Fruit fly (Drosophila melanogaster) whole organism, embryonic: Measurements from ENCODE around the gene CHES-1-like.

Source experiments
- Atf-2 ChIP-seq: fragments of 200-800 bp; sonication (Bioruptor generic); optimal IDR thresholded peaks from 2 replicates; lab custom pipeline; 2016; ENCODE audit warnings: missing biosample characterization, missing genetic modification characterization
- BEAF-32 ChIP-seq: fragments of 200-800 bp; sonication (Bioruptor generic); optimal IDR thresholded peaks from 3 replicates; lab custom pipeline; 2017; ENCODE audit warnings: missing biosample characterization, missing genetic modification characterization, mild to moderate bottlenecking, moderate library complexity, missing genetic modification reagents
- CG11560 ChIP-seq: fragments of 200-800 bp; sonication (Bioruptor generic); IDR thresholded peaks from 3 replicates; pipeline ENCODE4 v1.3.6; 2022; ENCODE audit warnings: missing biosample characterization, missing genetic modification characterization
- CG11723 ChIP-seq: fragments of 200-800 bp; sonication (Bioruptor generic); optimal IDR thresholded peaks from 2 replicates; lab custom pipeline; 2017; ENCODE audit warnings: missing biosample characterization, mild to moderate bottlenecking, missing genetic modification characterization
- CG12219 ChIP-seq: fragments of 200-800 bp; sonication (Bioruptor generic); optimal IDR thresholded peaks from 3 replicates; lab custom pipeline; 2018; ENCODE audit warnings: missing biosample characterization, mild to moderate bottlenecking, missing genetic modification characterization
- CG12299 ChIP-seq: fragments of 200-800 bp; sonication (Bioruptor generic); optimal IDR thresholded peaks from 2 replicates; lab custom pipeline; 2018; ENCODE audit warnings: missing biosample characterization, mild to moderate bottlenecking, missing genetic modification characterization
- CG12769 ChIP-seq: fragments of 200-800 bp; sonication (Bioruptor generic); optimal IDR thresholded peaks from 2 replicates; lab custom pipeline; 2019; ENCODE audit warnings: missing biosample characterization, mild to moderate bottlenecking, missing genetic modification characterization, moderate library complexity
- CG1602 ChIP-seq: fragments of 200-800 bp; sonication (Bioruptor generic); optimal IDR thresholded peaks from 3 replicates; lab custom pipeline; 2016; ENCODE audit warnings: missing biosample characterization, missing genetic modification characterization
- CG16779 ChIP-seq: fragments of 200-800 bp; sonication (Bioruptor generic); IDR thresholded peaks from 2 replicates; pipeline ENCODE4 v1.3.6; 2022; ENCODE audit warnings: missing biosample characterization, missing genetic modification characterization
- CG16813 ChIP-seq: fragments of 200-800 bp; sonication (Bioruptor generic); IDR thresholded peaks from 3 replicates; pipeline ENCODE4 v1.3.6; 2022; ENCODE audit warnings: missing biosample characterization, missing genetic modification characterization; ENCODE audit not compliant: partially characterized antibody
- CG18011 ChIP-seq: fragments of 200-800 bp; sonication (Bioruptor generic); optimal IDR thresholded peaks from 2 replicates; lab custom pipeline; 2017; ENCODE audit warnings: missing biosample characterization, missing genetic modification characterization, mild to moderate bottlenecking, moderate library complexity, missing genotype
- CG18764 ChIP-seq: fragments of 200-800 bp; sonication (Bioruptor generic); optimal IDR thresholded peaks from 3 replicates; lab custom pipeline; 2016; ENCODE audit warnings: missing biosample characterization, missing genetic modification characterization
- CG2129 ChIP-seq: fragments of 200-800 bp; sonication (Bioruptor generic); IDR thresholded peaks from 2 replicates; pipeline ENCODE4 v1.3.6; 2022; ENCODE audit warnings: missing biosample characterization, missing genetic modification characterization; ENCODE audit not compliant: partially characterized antibody
- CG2199 ChIP-seq: fragments of 200-800 bp; sonication (Bioruptor generic); IDR thresholded peaks from 3 replicates; pipeline ENCODE4 v1.3.6; 2022; ENCODE audit warnings: missing biosample characterization, missing genetic modification characterization
- CG31388 ChIP-seq: fragments of 200-800 bp; sonication (Bioruptor generic); optimal IDR thresholded peaks from 2 replicates; lab custom pipeline; 2016; ENCODE audit warnings: missing biosample characterization, missing genetic modification characterization
- CG4328 ChIP-seq: fragments of 200-800 bp; sonication (Bioruptor generic); optimal IDR thresholded peaks from 3 replicates; lab custom pipeline; 2017; ENCODE audit warnings: missing biosample characterization, missing genetic modification reagents, missing genetic modification characterization
- CG5180 ChIP-seq: fragments of 200-800 bp; sonication (Bioruptor generic); optimal IDR thresholded peaks from 3 replicates; lab custom pipeline; 2017; ENCODE audit warnings: missing biosample characterization, missing genetic modification characterization, mild to moderate bottlenecking, moderate library complexity, missing genetic modification reagents
- CG7271 ChIP-seq: fragments of 200-800 bp; sonication (Bioruptor generic); optimal IDR thresholded peaks from 2 replicates; lab custom pipeline; 2018; ENCODE audit warnings: missing biosample characterization, mild to moderate bottlenecking, missing genetic modification characterization, moderate library complexity
- CG7928 ChIP-seq: fragments of 200-800 bp; sonication (Bioruptor generic); optimal IDR thresholded peaks from 2 replicates; lab custom pipeline; 2017; ENCODE audit warnings: missing biosample characterization, mild to moderate bottlenecking, missing genetic modification characterization
- CG8359 ChIP-seq: fragments of 200-800 bp; sonication (Bioruptor generic); optimal IDR thresholded peaks from 2 replicates; lab custom pipeline; 2017; ENCODE audit warnings: missing biosample characterization, mild to moderate bottlenecking, missing genetic modification characterization, borderline replicate concordance
- CG8478 ChIP-seq: fragments of >200 bp; optimal IDR thresholded peaks from 2 replicates; lab custom pipeline; 2018
- CTCF ChIP-seq: fragments of 200-800 bp; sonication (Bioruptor generic); optimal IDR thresholded peaks from 2 replicates; lab custom pipeline; 2017; ENCODE audit warnings: missing biosample characterization, mild to moderate bottlenecking, missing genetic modification characterization, moderate library complexity
- CkIIα-i1 ChIP-seq: fragments of 200-800 bp; sonication (Bioruptor generic); IDR thresholded peaks from 2 replicates; pipeline ENCODE4 v1.3.6; 2022; ENCODE audit warnings: missing biosample characterization, missing genetic modification characterization
- D ChIP-seq, 2 experiments: fragments of 200-800 bp in 1 of 2; fragments of >200 bp in 1 of 2; sonication (Bioruptor generic) in 1 of 2; optimal IDR thresholded peaks; 2 replicates in 1 of 2; 3 replicates in 1 of 2; lab custom pipeline; 2017; ENCODE audit warnings: mild to moderate bottlenecking in 1 of 2, missing biosample characterization in 1 of 2, missing genetic modification characterization in 1 of 2, missing genetic modification reagents in 1 of 2
- Doc3 ChIP-seq: fragments of 200-800 bp; sonication (Bioruptor generic); IDR thresholded peaks from 3 replicates; pipeline ENCODE4 v1.3.6; 2022; ENCODE audit warnings: missing biosample characterization, missing genetic modification characterization; ENCODE audit not compliant: partially characterized antibody
- Elba2 ChIP-seq: fragments of 200-800 bp; sonication (Bioruptor generic); optimal IDR thresholded peaks from 3 replicates; lab custom pipeline; 2016; ENCODE audit warnings: missing biosample characterization, missing genetic modification characterization
- Gsc ChIP-seq: fragments of 200-800 bp; sonication (Bioruptor generic); IDR thresholded peaks from 2 replicates; pipeline ENCODE4 v1.3.6; 2022; ENCODE audit warnings: missing biosample characterization, missing genetic modification characterization
- H15 ChIP-seq: fragments of 200-800 bp; sonication (Bioruptor generic); IDR thresholded peaks from 3 replicates; pipeline ENCODE4 v1.3.6; 2022; ENCODE audit warnings: missing biosample characterization, missing genetic modification characterization
- HLH3B ChIP-seq: fragments of 200-800 bp; sonication (Bioruptor generic); IDR thresholded peaks from 2 replicates; pipeline ENCODE4 v1.3.6; 2022; ENCODE audit warnings: missing biosample characterization, missing genetic modification characterization
- NC2β ChIP-seq: fragments of 200-800 bp; sonication (Bioruptor generic); optimal IDR thresholded peaks from 2 replicates; lab custom pipeline; 2016; ENCODE audit warnings: missing biosample characterization, missing genetic modification characterization
- Poxn ChIP-seq: fragments of 200-800 bp; sonication (Bioruptor generic); IDR thresholded peaks from 2 replicates; pipeline ENCODE4 v1.3.6; 2022; ENCODE audit warnings: missing biosample characterization, missing genetic modification characterization
- Six4 ChIP-seq: fragments of 200-800 bp; sonication (Bioruptor generic); optimal IDR thresholded peaks from 2 replicates; lab custom pipeline; 2016; ENCODE audit warnings: missing biosample characterization, missing genetic modification characterization
- Sry-δ ChIP-seq: fragments of 200-800 bp; sonication (Bioruptor generic); optimal IDR thresholded peaks from 2 replicates; lab custom pipeline; 2016; ENCODE audit warnings: missing biosample characterization, missing genetic modification characterization
- Stat92E ChIP-seq, 3 experiments: fragments of >200 bp in 2 of 3; fragments of 200-800 bp in 1 of 3; sonication (Bioruptor generic) in 1 of 3; optimal IDR thresholded peaks; 2 replicates each; lab custom pipeline; 2017 to 2019; ENCODE audit warnings: missing biosample characterization in 3 of 3, missing genetic modification characterization in 3 of 3, mild to moderate bottlenecking in 1 of 3, moderate library complexity in 1 of 3
- ase ChIP-seq: fragments of 200-800 bp; sonication (Bioruptor generic); IDR thresholded peaks from 3 replicates; pipeline ENCODE4 v1.3.6; 2022; ENCODE audit warnings: missing biosample characterization, missing genetic modification characterization
- ash1 ChIP-seq: fragments of 200-800 bp; sonication (Bioruptor generic); optimal IDR thresholded peaks from 2 replicates; lab custom pipeline; 2018; ENCODE audit warnings: missing biosample characterization, mild to moderate bottlenecking, missing genetic modification characterization
- bab2 ChIP-seq: fragments of 200-800 bp; sonication (Bioruptor generic); optimal IDR thresholded peaks from 2 replicates; lab custom pipeline; 2016; ENCODE audit warnings: missing biosample characterization, missing genetic modification characterization
- br ChIP-seq: fragments of >200 bp; optimal IDR thresholded peaks from 2 replicates; lab custom pipeline; 2017
- da ChIP-seq: fragments of 200-800 bp; sonication (Bioruptor generic); optimal IDR thresholded peaks from 2 replicates; lab custom pipeline; 2016; ENCODE audit warnings: missing biosample characterization, missing genetic modification characterization
- knrl ChIP-seq: fragments of 200-800 bp; sonication (Bioruptor generic); IDR thresholded peaks from 3 replicates; pipeline ENCODE4 v1.3.6; 2022; ENCODE audit warnings: missing biosample characterization, missing genetic modification characterization; ENCODE audit not compliant: partially characterized antibody
- lmd ChIP-seq: fragments of 200-800 bp; sonication (Bioruptor generic); IDR thresholded peaks from 2 replicates; pipeline ENCODE4 v1.3.6; 2022; ENCODE audit warnings: missing biosample characterization, missing genetic modification characterization
- lov ChIP-seq, 2 experiments: fragments of 200-800 bp in 1 of 2; fragments of >200 bp in 1 of 2; sonication (Bioruptor generic) in 1 of 2; IDR thresholded peaks in 1 of 2; optimal IDR thresholded peaks in 1 of 2; 2 replicates in 1 of 2; 3 replicates in 1 of 2; pipeline versions ENCODE4 v1.3.6 to Lab custom; 2017 to 2022; ENCODE audit warnings: missing biosample characterization in 1 of 2, missing genetic modification characterization in 1 of 2
- nerfin-2 ChIP-seq: fragments of 200-800 bp; sonication (Bioruptor generic); IDR thresholded peaks from 2 replicates; pipeline ENCODE4 v1.3.6; 2022; ENCODE audit warnings: missing biosample characterization, missing genetic modification characterization; ENCODE audit not compliant: partially characterized antibody
- pita ChIP-seq: fragments of 200-800 bp; sonication (Bioruptor generic); optimal IDR thresholded peaks from 2 replicates; lab custom pipeline; 2017; ENCODE audit warnings: missing biosample characterization, mild to moderate bottlenecking, missing genetic modification characterization
- sd ChIP-seq: fragments of 200-800 bp; sonication (Bioruptor generic); optimal IDR thresholded peaks from 3 replicates; lab custom pipeline; 2018; ENCODE audit warnings: missing biosample characterization, mild to moderate bottlenecking, missing genetic modification characterization, moderate library complexity
- slbo ChIP-seq: fragments of 200-800 bp; sonication (Bioruptor generic); IDR thresholded peaks from 2 replicates; pipeline ENCODE4 v1.3.6; 2022; ENCODE audit warnings: missing biosample characterization, missing genetic modification characterization
- stc ChIP-seq: fragments of 200-800 bp; sonication (Bioruptor generic); IDR thresholded peaks from 2 replicates; pipeline ENCODE4 v1.3.6; 2022; ENCODE audit warnings: missing biosample characterization, missing genetic modification characterization
- stwl ChIP-seq: fragments of 200-800 bp; sonication (Bioruptor generic); optimal IDR thresholded peaks from 3 replicates; lab custom pipeline; 2018; ENCODE audit warnings: missing biosample characterization, mild to moderate bottlenecking, missing genetic modification characterization, moderate library complexity
- sug ChIP-seq: fragments of 200-800 bp; optimal IDR thresholded peaks from 2 replicates; lab custom pipeline; 2019; ENCODE audit warnings: missing biosample characterization, mild to moderate bottlenecking, missing genetic modification characterization, moderate library complexity
- tap ChIP-seq: fragments of 200-800 bp; optimal IDR thresholded peaks from 3 replicates; lab custom pipeline; 2019; ENCODE audit warnings: missing biosample characterization, mild to moderate bottlenecking, missing genetic modification characterization, moderate library complexity
- zen ChIP-seq: fragments of 200-800 bp; sonication (Bioruptor generic); optimal IDR thresholded peaks from 3 replicates; lab custom pipeline; 2018; ENCODE audit warnings: missing biosample characterization, mild to moderate bottlenecking, missing genetic modification characterization, moderate library complexity

The CHES-1-like gene

DNA sequence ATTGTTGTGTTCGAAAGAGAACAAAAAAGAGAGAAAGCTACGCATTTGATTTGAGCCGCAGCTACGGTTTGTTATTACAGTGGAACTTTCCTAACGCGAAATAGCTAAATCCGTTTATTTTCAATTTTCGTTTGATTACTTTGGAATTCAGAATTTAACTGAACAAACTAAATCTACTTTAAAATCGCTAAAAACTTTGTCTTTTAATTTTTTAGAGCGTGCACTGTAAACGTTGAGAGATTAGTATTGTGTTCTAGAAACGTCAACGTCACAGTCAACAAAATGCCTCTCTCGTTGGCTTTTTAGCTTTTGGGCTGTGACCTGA is 16.5 kb downstream of the CHES-1-like start (continued):
- peak; percentile 28 for TF ChIP-seq CG18764 (GFP tag; lab: Kevin White, UChicago)
- no peak for TF ChIP-seq CkIIα-i1 (GFP tag; lab: Robert Waterston, UW)
- TF ChIP-seq Atf-2, result peak; percentile 15
- TF ChIP-seq CG12769 (tag; lab: Kevin White, UChicago), result peak; percentile 79
- TF ChIP-seq CG12299 (tag; lab: Kevin White, UChicago), result peak; percentile 46
- peak; percentile 63; the same call in 2 of the 3 replicates for TF ChIP-seq H15 (GFP tag; lab: Robert Waterston, UW)
- no peak for TF ChIP-seq ash1 (GFP tag; lab: Kevin White, UChicago)
- no peak for TF ChIP-seq CG2129 (GFP tag; lab: Robert Waterston, UW)
- TF ChIP-seq stc (GFP tag; lab: Robert Waterston, UW), result peak; percentile 75
- no peak for TF ChIP-seq da (GFP tag; lab: Kevin White, UChicago)
- no peak for TF ChIP-seq sd
- TF ChIP-seq CG11560 (tag; lab: Robert Waterston, UW), result no peak
- TF ChIP-seq lmd (GFP tag; lab: Robert Waterston, UW), result peak; percentile 67
- TF ChIP-seq Poxn (GFP tag; lab: Robert Waterston, UW), result no peak
- TF ChIP-seq bab2 (GFP tag; lab: Kevin White, UChicago), result peak; percentile 66
- TF ChIP-seq CG31388, result no peak
- no peak for TF ChIP-seq NC2β (GFP tag; lab: Kevin White, UChicago)
- 0 out of 3 replicates have a peak, but pooled peaks have one; percentile 57 for TF ChIP-seq CG2199 (GFP tag; lab: Robert Waterston, UW)
- TF ChIP-seq CTCF (GFP tag; lab: Kevin White, UChicago), result no peak
- TF ChIP-seq CG4328, result no peak
- TF ChIP-seq HLH3B, result peak; percentile 72
- no peak for TF ChIP-seq stwl (tag; lab: Kevin White, UChicago)
- TF ChIP-seq CG8478, result no peak
- no peak for TF ChIP-seq Doc3 (GFP tag; lab: Robert Waterston, UW)
- peak; percentile 29 for TF ChIP-seq CG7928
- TF ChIP-seq CG1602 (GFP tag; lab: Kevin White, UChicago), result peak; percentile 33
- TF ChIP-seq CG11723, result peak; percentile 14
- TF ChIP-seq BEAF-32, result no peak
- no peak for TF ChIP-seq CG8359 (GFP tag; lab: Kevin White, UChicago)
- peak; percentile 17 for TF ChIP-seq CG5180 (GFP tag; lab: Kevin White, UChicago)
- TF ChIP-seq nerfin-2 (GFP tag; lab: Robert Waterston, UW), result no peak
- peak; percentile 56 for TF ChIP-seq CG12219 (GFP tag; lab: Kevin White, UChicago)
- TF ChIP-seq sug (tag; lab: Kevin White, UChicago), result peak; percentile 7
- no peak for TF ChIP-seq D (optimal IDR thresholded peaks at IDR 0.05; lab: Kevin White, UChicago)
- no peak for TF ChIP-seq D (GFP tag; optimal IDR thresholded peaks at IDR 0.05; lab: Kevin White, UChicago)
- TF ChIP-seq zen, result no peak
- TF ChIP-seq ase (GFP tag; lab: Robert Waterston, UW), result peak; percentile 65; the same call in 2 of the 3 replicates
- TF ChIP-seq br (lab: Kevin White, UChicago), result no peak
- peak; percentile 19 for TF ChIP-seq Sry-δ (GFP tag; lab: Kevin White, UChicago)
- no peak for TF ChIP-seq lov (optimal IDR thresholded peaks at IDR 0.05; lab: Kevin White, UChicago)
- TF ChIP-seq lov (GFP tag; IDR thresholded peaks at IDR 0.05; lab: Robert Waterston, UW), result 0 out of 3 replicates have a peak, but pooled peaks have one; percentile 64
- TF ChIP-seq Stat92E (GFP tag; optimal IDR thresholded peaks at IDR 0.05; lab: Kevin White, UChicago), result no peak
- TF ChIP-seq slbo (GFP tag; lab: Robert Waterston, UW), result peak; percentile 88
- peak; percentile 74 for TF ChIP-seq CG16779
- TF ChIP-seq pita, result no peak
- no peak for TF ChIP-seq CG18011
- no peak for TF ChIP-seq CG16813 (GFP tag; lab: Robert Waterston, UW)
- peak; percentile 16 for TF ChIP-seq Six4 (GFP tag; lab: Kevin White, UChicago)
- no peak for TF ChIP-seq Elba2 (GFP tag; lab: Kevin White, UChicago)
- no peak for TF ChIP-seq knrl
- no peak for TF ChIP-seq Gsc (GFP tag; lab: Robert Waterston, UW)
- TF ChIP-seq tap (tag; lab: Kevin White, UChicago), result peak; percentile 48
- no peak for TF ChIP-seq CG7271 (tag; lab: Kevin White, UChicago)
